Worm (Caenorhabditis elegans) whole organism, late embryonic: ENCODE data around the gene nhx-5.

ENCODE experiments used
- ceh-24 ChIP-seq: sonication (generic microtip); optimal IDR thresholded peaks from 2 replicates; lab custom pipeline; 2016; ENCODE audit warnings: mild to moderate bottlenecking, missing genetic modification characterization, missing compliant biosample characterization
- ceh-31 ChIP-seq: sonication (generic microtip); optimal IDR thresholded peaks from 2 replicates; lab custom pipeline; 2016; ENCODE audit warnings: missing genetic modification characterization, missing compliant biosample characterization
- fkh-10 ChIP-seq: fragments of 150-350 bp; optimal IDR thresholded peaks from 2 replicates; lab custom pipeline; 2014; ENCODE audit warnings: missing biosample characterization, missing genetic modification reagents, missing genetic modification characterization
- hlh-8 ChIP-seq: sonication (generic microtip); optimal IDR thresholded peaks from 2 replicates; lab custom pipeline; 2016; ENCODE audit warnings: missing genotype, missing genetic modification characterization, missing compliant biosample characterization
- nfya-1 ChIP-seq: sonication (generic microtip); optimal IDR thresholded peaks from 2 replicates; lab custom pipeline; 2017; ENCODE audit warnings: missing genetic modification characterization, mild to moderate bottlenecking, missing compliant biosample characterization, antibody characterized with exemption, moderate library complexity
- nhr-11 ChIP-seq: fragments of 150-350 bp; optimal IDR thresholded peaks from 2 replicates; lab custom pipeline; 2014; ENCODE audit warnings: missing biosample characterization, missing genetic modification characterization
- pag-3 ChIP-seq: sonication (generic microtip); optimal IDR thresholded peaks from 2 replicates; lab custom pipeline; 2016; ENCODE audit warnings: missing compliant biosample characterization, missing genetic modification characterization, borderline replicate concordance
- pax-1 ChIP-seq: fragments of 150-350 bp; optimal IDR thresholded peaks from 2 replicates; lab custom pipeline; 2014; ENCODE audit warnings: missing biosample characterization, missing genetic modification characterization
- pha-4 ChIP-seq: fragments of 150-350 bp; optimal IDR thresholded peaks from 2 replicates; lab custom pipeline; 2018; ENCODE audit warnings: missing biosample characterization, missing genetic modification reagents, missing genetic modification characterization
- rnt-1 ChIP-seq: sonication (generic microtip); optimal IDR thresholded peaks from 2 replicates; lab custom pipeline; 2016; ENCODE audit warnings: missing genetic modification characterization, missing compliant biosample characterization
- unc-86 ChIP-seq: sonication (generic microtip); optimal IDR thresholded peaks from 2 replicates; lab custom pipeline; 2016; ENCODE audit warnings: missing genetic modification characterization, missing compliant biosample characterization

ce11 chrX:10628454-10628853 is 51.7 kb downstream of the nhx-5 start, which contains the start of gene M79.2:
- TF ChIP-seq pag-3 (tag; lab: Kevin White, UChicago) (no peak), hlh-8 (tag; lab: Kevin White, UChicago) (no peak), pax-1 (tag; lab: Kevin White, UChicago) (no peak), rnt-1 (tag; lab: Kevin White, UChicago) (no peak), nhr-11 (tag; lab: Kevin White, UChicago) (no peak), ceh-24 (tag; lab: Kevin White, UChicago) (no peak), unc-86 (tag; lab: Kevin White, UChicago) (no peak), nfya-1 (tag; lab: Kevin White, UChicago) (no peak), pha-4 (tag; lab: Kevin White, UChicago) (no peak), ceh-31 (tag; lab: Kevin White, UChicago) (no peak), fkh-10 (GFP tag; lab: Kevin White, UChicago) (no peak)
